Fruit fly (Drosophila melanogaster) whole organism, embryonic: Measurements from ENCODE around the gene Acn.

Experiments used
- Antp ChIP-seq: fragments of 200-800 bp; sonication (Bioruptor generic); optimal IDR thresholded peaks from 3 replicates; lab custom pipeline; 2016; ENCODE audit warnings: missing biosample characterization, missing genetic modification characterization
- BEAF-32 ChIP-seq: fragments of 200-800 bp; sonication (Bioruptor generic); optimal IDR thresholded peaks from 3 replicates; lab custom pipeline; 2017; ENCODE audit warnings: missing biosample characterization, missing genetic modification characterization, mild to moderate bottlenecking, moderate library complexity, missing genetic modification reagents
- Blimp-1 ChIP-seq: fragments of 200-800 bp; sonication (Bioruptor generic); optimal IDR thresholded peaks from 3 replicates; lab custom pipeline; 2018; ENCODE audit warnings: missing biosample characterization, missing genetic modification characterization, mild to moderate bottlenecking, moderate library complexity, missing genetic modification reagents
- CG10565 ChIP-seq: fragments of 200-800 bp; sonication (Bioruptor generic); optimal IDR thresholded peaks from 3 replicates; lab custom pipeline; 2016; ENCODE audit warnings: missing biosample characterization, mild to moderate bottlenecking, missing genetic modification characterization
- CG12391 ChIP-seq: fragments of 200-800 bp; sonication (Bioruptor generic); optimal IDR thresholded peaks from 3 replicates; lab custom pipeline; 2018; ENCODE audit warnings: missing biosample characterization, mild to moderate bottlenecking, missing genetic modification characterization, moderate library complexity
- CG15269 ChIP-seq: fragments of 200-800 bp; sonication (Bioruptor generic); optimal IDR thresholded peaks from 2 replicates; lab custom pipeline; 2018; ENCODE audit warnings: missing biosample characterization, mild to moderate bottlenecking, missing genetic modification characterization, moderate library complexity
- CG15514 ChIP-seq: fragments of 200-800 bp; sonication (Bioruptor generic); optimal IDR thresholded peaks from 3 replicates; lab custom pipeline; 2017; ENCODE audit warnings: missing biosample characterization, missing genetic modification characterization, mild to moderate bottlenecking, moderate library complexity, missing genetic modification reagents
- CG18262 ChIP-seq: fragments of 200-800 bp; optimal IDR thresholded peaks from 3 replicates; lab custom pipeline; 2019; ENCODE audit warnings: missing biosample characterization, mild to moderate bottlenecking, missing genetic modification characterization, moderate library complexity
- CG2678 ChIP-seq: fragments of 200-800 bp; sonication (Bioruptor generic); optimal IDR thresholded peaks from 3 replicates; lab custom pipeline; 2019; ENCODE audit warnings: missing biosample characterization, mild to moderate bottlenecking, missing genetic modification characterization, moderate library complexity
- CG3065 ChIP-seq: fragments of 200-800 bp; sonication (Bioruptor generic); optimal IDR thresholded peaks from 2 replicates; lab custom pipeline; 2016; ENCODE audit warnings: missing biosample characterization, missing genetic modification characterization
- CG31441 ChIP-seq: fragments of 200-800 bp; sonication (Bioruptor generic); IDR thresholded peaks from 2 replicates; pipeline ENCODE4 v1.3.6; 2022; ENCODE audit warnings: missing biosample characterization, missing genetic modification characterization
- CG3281 ChIP-seq: fragments of 200-800 bp; sonication (Bioruptor generic); optimal IDR thresholded peaks from 3 replicates; lab custom pipeline; 2017; ENCODE audit warnings: missing biosample characterization, mild to moderate bottlenecking, missing genetic modification characterization
- CG42726 ChIP-seq: fragments of 200-800 bp; sonication (Bioruptor generic); IDR thresholded peaks from 2 replicates; pipeline ENCODE4 v1.3.6; 2022; ENCODE audit warnings: missing biosample characterization, missing genetic modification characterization; ENCODE audit not compliant: partially characterized antibody
- CG6254 ChIP-seq: fragments of 200-800 bp; sonication (Bioruptor generic); optimal IDR thresholded peaks from 3 replicates; lab custom pipeline; 2017; ENCODE audit warnings: mild to moderate bottlenecking, missing biosample characterization, missing genetic modification reagents, missing genetic modification characterization
- CG7963 ChIP-seq: fragments of 200-800 bp; sonication (Bioruptor generic); IDR thresholded peaks from 3 replicates; pipeline ENCODE4 v1.3.6; 2022; ENCODE audit warnings: missing biosample characterization, missing genetic modification characterization; ENCODE audit not compliant: partially characterized antibody
- CG8924 ChIP-seq: fragments of 200-800 bp; optimal IDR thresholded peaks from 3 replicates; lab custom pipeline; 2019; ENCODE audit warnings: missing biosample characterization, mild to moderate bottlenecking, missing genetic modification characterization, moderate library complexity
- D19A ChIP-seq: fragments of 200-800 bp; optimal IDR thresholded peaks from 3 replicates; lab custom pipeline; 2019; ENCODE audit warnings: missing biosample characterization, mild to moderate bottlenecking, missing genetic modification characterization, moderate library complexity
- Dref ChIP-seq: fragments of 200-800 bp; sonication (Bioruptor generic); IDR thresholded peaks from 2 replicates; pipeline ENCODE4 v1.3.6; 2022; ENCODE audit warnings: missing biosample characterization, missing genetic modification characterization
- E2f1 ChIP-seq: fragments of 200-800 bp; sonication (Bioruptor generic); IDR thresholded peaks from 2 replicates; pipeline ENCODE4 v1.3.6; 2022; ENCODE audit warnings: missing biosample characterization, missing genetic modification characterization
- Elba2 ChIP-seq: fragments of 200-800 bp; sonication (Bioruptor generic); optimal IDR thresholded peaks from 3 replicates; lab custom pipeline; 2016; ENCODE audit warnings: missing biosample characterization, missing genetic modification characterization
- Fer3 ChIP-seq: fragments of 200-800 bp; sonication (Bioruptor generic); optimal IDR thresholded peaks from 2 replicates; lab custom pipeline; 2018; ENCODE audit warnings: missing biosample characterization, mild to moderate bottlenecking, missing genetic modification characterization, moderate library complexity
- Hmr ChIP-seq: fragments of 200-800 bp; sonication (Bioruptor generic); optimal IDR thresholded peaks from 3 replicates; lab custom pipeline; 2017; ENCODE audit warnings: mild to moderate bottlenecking, missing biosample characterization, missing genetic modification reagents, missing genetic modification characterization
- MBD-R2 ChIP-seq: fragments of 200-800 bp; sonication (Bioruptor generic); IDR thresholded peaks from 2 replicates; pipeline ENCODE4 v1.3.6; 2022; ENCODE audit warnings: missing biosample characterization, missing genetic modification characterization
- Nf-YC ChIP-seq: fragments of 200-800 bp; optimal IDR thresholded peaks from 3 replicates; lab custom pipeline; 2019; ENCODE audit warnings: missing biosample characterization, mild to moderate bottlenecking, missing genetic modification characterization, moderate library complexity
- Opbp ChIP-seq: fragments of 200-800 bp; sonication (Bioruptor generic); IDR thresholded peaks from 3 replicates; pipeline ENCODE4 v1.3.6; 2022; ENCODE audit warnings: missing biosample characterization, missing genetic modification characterization; ENCODE audit not compliant: partially characterized antibody
- Sox102F ChIP-seq: fragments of 200-800 bp; sonication (Bioruptor generic); optimal IDR thresholded peaks from 2 replicates; lab custom pipeline; 2018; ENCODE audit warnings: missing biosample characterization, mild to moderate bottlenecking, missing genetic modification characterization, moderate library complexity
- Sry-δ ChIP-seq: fragments of 200-800 bp; sonication (Bioruptor generic); optimal IDR thresholded peaks from 2 replicates; lab custom pipeline; 2016; ENCODE audit warnings: missing biosample characterization, missing genetic modification characterization
- amos ChIP-seq: fragments of 200-800 bp; sonication (Bioruptor generic); IDR thresholded peaks from 2 replicates; pipeline ENCODE4 v1.3.6; 2022; ENCODE audit warnings: missing biosample characterization, missing genetic modification characterization; ENCODE audit not compliant: partially characterized antibody
- bsh ChIP-seq, 2 experiments: fragments of 200-800 bp; sonication (Bioruptor generic); optimal IDR thresholded peaks; 2 replicates each; lab custom pipeline; 2017 to 2018; ENCODE audit warnings: mild to moderate bottlenecking in 2 of 2, missing biosample characterization in 2 of 2, missing genetic modification characterization in 2 of 2, moderate library complexity in 1 of 2
- chinmo ChIP-seq: fragments of 200-800 bp; sonication (Bioruptor generic); IDR thresholded peaks from 4 replicates; pipeline ENCODE4 v1.3.6; 2022; ENCODE audit warnings: missing biosample characterization, missing genetic modification characterization; ENCODE audit not compliant: partially characterized antibody
- disco-r ChIP-seq: fragments of 200-800 bp; sonication (Bioruptor generic); optimal IDR thresholded peaks from 2 replicates; lab custom pipeline; 2016; ENCODE audit warnings: missing biosample characterization, missing genetic modification characterization
- fd96Cb ChIP-seq: fragments of 200-800 bp; sonication (Bioruptor generic); optimal IDR thresholded peaks from 2 replicates; lab custom pipeline; 2018; ENCODE audit warnings: missing biosample characterization, mild to moderate bottlenecking, missing genetic modification characterization, moderate library complexity
- inv ChIP-seq: fragments of 200-800 bp; sonication (Bioruptor generic); IDR thresholded peaks from 2 replicates; pipeline ENCODE4 v1.3.6; 2022; ENCODE audit warnings: missing biosample characterization, missing genetic modification characterization; ENCODE audit not compliant: partially characterized antibody
- jing ChIP-seq: fragments of 200-800 bp; sonication (Bioruptor generic); optimal IDR thresholded peaks from 2 replicates; lab custom pipeline; 2018; ENCODE audit warnings: missing biosample characterization, mild to moderate bottlenecking, missing genetic modification characterization
- knrl ChIP-seq: fragments of 200-800 bp; sonication (Bioruptor generic); IDR thresholded peaks from 3 replicates; pipeline ENCODE4 v1.3.6; 2022; ENCODE audit warnings: missing biosample characterization, missing genetic modification characterization; ENCODE audit not compliant: partially characterized antibody
- mld ChIP-seq: fragments of 200-800 bp; sonication (Bioruptor generic); IDR thresholded peaks from 3 replicates; pipeline ENCODE4 v1.3.6; 2022; ENCODE audit warnings: missing biosample characterization, missing genetic modification characterization; ENCODE audit not compliant: partially characterized antibody
- nmo ChIP-seq: fragments of 200-800 bp; sonication (Bioruptor generic); optimal IDR thresholded peaks from 2 replicates; lab custom pipeline; 2018; ENCODE audit warnings: missing biosample characterization, mild to moderate bottlenecking, missing genetic modification characterization, moderate library complexity
- pnt ChIP-seq: fragments of 200-800 bp; sonication (Bioruptor generic); optimal IDR thresholded peaks from 3 replicates; lab custom pipeline; 2016; ENCODE audit warnings: missing biosample characterization, missing genetic modification characterization
- pzg ChIP-seq: fragments of 200-800 bp; sonication (Bioruptor generic); optimal IDR thresholded peaks from 3 replicates; lab custom pipeline; 2018; ENCODE audit warnings: missing biosample characterization, mild to moderate bottlenecking, missing genetic modification characterization, moderate library complexity
- row ChIP-seq: fragments of 200-800 bp; sonication (Bioruptor generic); IDR thresholded peaks from 3 replicates; pipeline ENCODE4 v1.3.6; 2022; ENCODE audit warnings: missing biosample characterization, missing genetic modification characterization
- sim ChIP-seq: fragments of 200-800 bp; sonication (Bioruptor generic); IDR thresholded peaks from 2 replicates; pipeline ENCODE4 v1.3.6; 2022; ENCODE audit warnings: missing biosample characterization, missing genetic modification characterization
- sug ChIP-seq: fragments of 200-800 bp; optimal IDR thresholded peaks from 2 replicates; lab custom pipeline; 2019; ENCODE audit warnings: missing biosample characterization, mild to moderate bottlenecking, missing genetic modification characterization, moderate library complexity
- vnd ChIP-seq: fragments of 200-800 bp; sonication (Bioruptor generic); IDR thresholded peaks from 3 replicates; pipeline ENCODE4 v1.3.6; 2022; ENCODE audit warnings: missing biosample characterization, missing genetic modification characterization; ENCODE audit not compliant: partially characterized antibody
- wek ChIP-seq: fragments of 200-800 bp; sonication (Bioruptor generic); optimal IDR thresholded peaks from 3 replicates; lab custom pipeline; 2018; ENCODE audit warnings: missing biosample characterization, mild to moderate bottlenecking, missing genetic modification characterization, moderate library complexity
- zen ChIP-seq: fragments of 200-800 bp; sonication (Bioruptor generic); optimal IDR thresholded peaks from 3 replicates; lab custom pipeline; 2018; ENCODE audit warnings: missing biosample characterization, mild to moderate bottlenecking, missing genetic modification characterization, moderate library complexity

The Acn gene

dm6 chr2L:19041590-19041989, 3.6 kb upstream of the Acn start, which contains the start of gene Catsup (continued):
- peak; percentile 61 for TF ChIP-seq inv (GFP tag; lab: Robert Waterston, UW)
- TF ChIP-seq pnt (GFP tag; lab: Kevin White, UChicago): no peak
- TF ChIP-seq sim: no peak
- peak; percentile 71 for TF ChIP-seq MBD-R2 (GFP tag; lab: Robert Waterston, UW)
- TF ChIP-seq jing (GFP tag; lab: Kevin White, UChicago): no peak
- peak; percentile 62; the same call in 2 of the 3 replicates for TF ChIP-seq CG7963 (GFP tag; lab: Robert Waterston, UW)

dm6 chr2L:19048912-19049311, 3.8 kb downstream of the Acn start, which contains the start of gene CG10470:
Gene CG10470, plus strand, starts transcription at chr2L:19049076.
- TF ChIP-seq CG8924 (tag; lab: Kevin White, UChicago) (peak; percentile 11), CG15269 (peak; percentile 53), CG42726 (GFP tag; lab: Robert Waterston, UW) (peak; percentile 36; the same call in 1 of the 2 replicates), MBD-R2 (GFP tag; lab: Robert Waterston, UW) (peak; percentile 56; the same call in 1 of the 2 replicates), CG3281 (no peak), Blimp-1 (GFP tag; lab: Kevin White, UChicago) (peak; percentile 12), CG12391 (tag; lab: Kevin White, UChicago) (peak; percentile 49), BEAF-32 (GFP tag; lab: Kevin White, UChicago) (peak; percentile 78), CG2678 (tag; lab: Kevin White, UChicago) (peak; percentile 45), Sox102F (peak; percentile 18), bsh (GFP tag; optimal IDR thresholded peaks at IDR 0.05; lab: Kevin White, UChicago) (peak in 1 of 2 experiments; percentile 38), fd96Cb (no peak), amos (GFP tag; lab: Robert Waterston, UW) (peak; percentile 84), chinmo (GFP tag; lab: Robert Waterston, UW) (peak; percentile 84; the same call in 2 of the 4 replicates), CG31441 (GFP tag; lab: Robert Waterston, UW) (peak; percentile 34; the same call in 1 of the 2 replicates), wek (peak; percentile 96), Opbp (GFP tag; lab: Robert Waterston, UW) (peak; percentile 82; the same call in 2 of the 3 replicates), mld (GFP tag; lab: Robert Waterston, UW) (peak; percentile 11; the same call in 1 of the 3 replicates), CG15514 (GFP tag; lab: Kevin White, UChicago) (peak; percentile 24), nmo (GFP tag; lab: Kevin White, UChicago) (peak; percentile 23), zen (tag; lab: Kevin White, UChicago) (peak; percentile 51), vnd (peak; percentile 75), Hmr (GFP tag; lab: Kevin White, UChicago) (no peak), Dref (peak; percentile 75), knrl (GFP tag; lab: Robert Waterston, UW) (peak; percentile 70; the same call in 2 of the 3 replicates), sug (tag; lab: Kevin White, UChicago) (peak; percentile 15), Elba2 (GFP tag; lab: Kevin White, UChicago) (no peak), CG10565 (no peak), disco-r (GFP tag; lab: Kevin White, UChicago) (no peak), Sry-δ (peak; percentile 71), Fer3 (tag; lab: Kevin White, UChicago) (peak; percentile 28), E2f1 (GFP tag; lab: Robert Waterston, UW) (no peak), inv (GFP tag; lab: Robert Waterston, UW) (peak; percentile 72), CG3065 (GFP tag; lab: Kevin White, UChicago) (no peak), Antp (GFP tag; lab: Kevin White, UChicago) (no peak), row (GFP tag; lab: Robert Waterston, UW) (peak; percentile 54; the same call in 1 of the 3 replicates), CG18262 (tag; lab: Kevin White, UChicago) (peak; percentile 49), CG6254 (GFP tag; lab: Kevin White, UChicago) (no peak), D19A (tag; lab: Kevin White, UChicago) (peak; percentile 36), Nf-YC (tag; lab: Kevin White, UChicago) (peak; percentile 19), pzg (GFP tag; lab: Kevin White, UChicago) (peak; percentile 46)
